Fruit fly (Drosophila melanogaster): ENCODE measurements around the gene nmo.

nmo gene

DNA sequence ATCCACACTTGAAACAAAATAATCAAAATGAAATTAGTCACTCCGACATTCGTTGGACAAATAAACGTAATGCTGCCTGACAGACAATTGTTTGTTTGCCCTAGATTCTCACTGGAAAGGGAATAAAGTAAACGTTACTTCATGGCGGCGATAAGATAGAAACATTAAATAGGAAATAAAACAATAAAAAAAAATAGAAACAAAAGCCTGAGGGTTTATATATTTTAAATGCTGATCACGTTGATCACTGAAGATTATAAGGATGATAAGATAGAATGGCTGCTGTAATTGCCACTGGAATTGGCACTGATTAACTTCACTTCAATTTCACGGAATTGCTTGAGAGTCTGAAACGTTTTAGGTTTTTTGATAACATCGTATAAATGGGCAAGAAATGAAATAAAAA lies 39.8 kb downstream of the nmo start:
- TF ChIP-seq h (optimal IDR thresholded peaks at IDR 0.05) = no peak
- no peak for TF ChIP-seq psq (optimal IDR thresholded peaks at IDR 0.05)
- TF ChIP-seq Sin3A (optimal IDR thresholded peaks at IDR 0.05) = no peak
- no peak for TF ChIP-seq Myc (optimal IDR thresholded peaks at IDR 0.05)
- no peak for TF ChIP-seq insv (optimal IDR thresholded peaks at IDR 0.05)
- TF ChIP-seq ttk (optimal IDR thresholded peaks at IDR 0.05) = no peak

DNA sequence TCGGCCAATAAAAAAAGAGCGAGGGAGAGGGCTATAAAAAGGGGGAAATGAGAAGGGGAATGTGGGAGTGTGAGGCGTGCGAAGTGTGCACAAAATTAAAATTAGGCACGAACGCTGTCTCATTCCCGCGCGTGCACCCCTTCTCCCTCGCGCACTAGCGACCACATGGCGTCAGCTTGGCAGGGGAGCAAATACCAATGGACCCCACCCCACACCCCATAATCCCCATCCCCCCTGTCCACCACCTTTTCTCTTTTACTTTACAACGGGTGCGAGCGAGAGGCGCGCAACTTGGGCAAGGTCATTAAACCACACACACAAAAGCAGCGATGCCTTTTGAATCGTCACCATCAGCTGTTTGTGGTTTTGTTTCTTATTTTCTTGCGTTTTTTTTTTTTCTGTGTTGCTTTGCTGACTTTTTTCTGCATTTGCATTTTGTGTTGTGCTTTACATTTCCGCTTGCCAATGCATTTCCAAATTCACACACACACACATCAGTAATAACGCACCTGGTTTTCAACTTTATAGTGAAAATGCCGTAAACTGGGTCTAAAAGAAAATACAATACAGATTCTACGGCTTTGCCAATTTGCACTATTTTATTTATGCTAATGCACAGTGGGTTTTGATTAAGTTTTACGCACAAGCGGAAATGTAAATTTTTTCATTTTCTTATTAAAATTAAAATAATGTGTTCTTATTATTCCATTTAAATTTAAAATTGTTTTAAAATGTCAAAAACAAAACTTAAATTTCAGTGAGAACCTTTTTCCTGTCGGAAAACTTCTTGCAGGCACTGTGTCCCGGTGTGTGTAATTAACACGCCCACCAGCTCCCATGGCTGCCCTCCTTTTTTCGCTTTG lies 45.7 kb downstream of the nmo start:
- TF ChIP-seq insv (optimal IDR thresholded peaks at IDR 0.05) (no peak), ttk (optimal IDR thresholded peaks at IDR 0.05) (no peak), Myc (optimal IDR thresholded peaks at IDR 0.05) (no peak), h (optimal IDR thresholded peaks at IDR 0.05) (no peak), psq (optimal IDR thresholded peaks at IDR 0.05) (no peak), Sin3A (optimal IDR thresholded peaks at IDR 0.05) (no peak)

DNA sequence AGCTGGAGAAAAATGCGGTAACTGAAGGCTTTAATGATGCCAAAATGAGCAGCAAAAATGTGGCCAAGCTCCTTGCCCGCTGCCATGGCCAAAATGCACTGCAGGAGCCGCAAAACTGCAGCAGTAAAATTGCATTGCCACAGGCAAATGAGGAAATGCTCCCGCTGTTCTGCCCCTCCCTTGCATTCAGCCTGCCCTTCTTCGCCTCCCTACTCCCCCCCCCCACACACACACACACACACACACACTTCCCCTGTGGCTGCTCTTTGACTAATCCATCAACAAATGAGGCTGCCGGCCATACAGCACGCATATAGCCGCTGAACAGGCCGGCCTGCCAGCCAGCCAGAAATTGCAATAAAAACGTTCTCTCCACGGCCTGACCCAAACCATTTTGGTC lies 48.4 kb downstream of the nmo start:
- TF ChIP-seq insv (optimal IDR thresholded peaks at IDR 0.05) = no peak
- no peak for TF ChIP-seq psq (optimal IDR thresholded peaks at IDR 0.05)
- no peak for TF ChIP-seq h (optimal IDR thresholded peaks at IDR 0.05)
- TF ChIP-seq Myc (optimal IDR thresholded peaks at IDR 0.05) = no peak
- no peak for TF ChIP-seq Sin3A (optimal IDR thresholded peaks at IDR 0.05)
- no peak for TF ChIP-seq ttk (optimal IDR thresholded peaks at IDR 0.05)

DNA sequence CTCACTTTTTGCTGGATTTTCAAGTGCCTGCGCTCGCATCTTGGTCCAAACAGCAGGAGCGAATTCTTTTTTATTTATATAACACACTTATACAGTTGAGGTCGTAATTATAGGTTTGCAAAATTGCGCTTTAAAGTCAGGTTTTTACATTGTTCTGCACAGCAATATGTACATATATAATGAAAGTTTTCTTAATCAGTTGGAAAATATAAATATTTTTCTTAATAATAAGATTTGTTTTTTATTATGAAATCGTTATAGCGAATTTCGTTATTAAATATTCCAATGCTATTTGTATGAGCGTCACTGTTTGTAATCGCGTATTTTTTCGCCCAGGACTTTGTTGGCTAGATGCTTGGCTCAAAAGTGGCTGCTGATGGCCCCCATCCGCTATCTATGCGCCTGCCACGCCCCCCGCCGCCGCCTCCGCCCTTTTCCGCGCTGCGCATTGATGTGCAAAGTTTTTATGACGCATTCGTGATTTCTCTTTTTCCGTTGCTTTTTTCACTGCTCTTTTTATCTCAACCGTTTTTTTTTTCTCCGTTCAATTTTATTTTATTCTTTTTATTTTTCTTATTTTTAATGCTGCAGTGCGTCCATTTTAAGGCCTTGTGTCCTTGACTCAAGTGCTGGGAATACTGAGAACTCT lies 48.9 kb downstream of the nmo start:
- TF ChIP-seq Sin3A (optimal IDR thresholded peaks at IDR 0.05) (no peak), h (optimal IDR thresholded peaks at IDR 0.05) (no peak)

DNA sequence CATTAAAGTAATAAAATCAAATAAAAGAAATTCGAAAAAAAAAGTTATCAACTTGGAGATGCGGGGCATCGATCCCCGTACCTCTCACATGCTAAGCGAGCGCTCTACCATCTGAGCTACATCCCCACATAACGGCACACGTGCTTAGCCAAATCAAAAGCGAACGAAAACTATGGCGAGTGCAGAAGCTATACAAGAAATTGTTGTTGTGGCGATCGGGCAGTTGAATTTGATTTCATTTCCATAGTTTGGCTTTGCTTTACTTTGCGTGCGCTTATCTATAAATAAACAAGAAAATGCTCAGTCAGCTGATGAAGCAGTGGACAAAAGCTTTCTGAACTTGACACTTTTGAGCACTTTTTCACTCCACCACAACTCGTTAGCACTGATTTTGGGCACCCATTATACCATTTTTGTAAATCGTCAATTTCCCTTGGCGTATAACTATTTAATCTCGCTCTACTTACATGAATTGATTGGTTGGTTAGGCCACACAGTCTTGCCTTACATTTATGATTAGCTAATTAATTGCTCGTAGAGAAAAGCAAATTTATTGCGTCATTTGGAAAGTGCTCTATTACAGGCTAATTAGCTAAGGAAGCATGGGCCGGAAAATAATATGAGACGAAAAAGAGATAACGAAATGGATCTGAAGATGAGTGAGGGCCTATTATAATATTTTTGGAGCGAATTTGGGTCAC lies 49.8 kb downstream of the nmo start:
- TF ChIP-seq ttk (optimal IDR thresholded peaks at IDR 0.05) = no peak

DNA sequence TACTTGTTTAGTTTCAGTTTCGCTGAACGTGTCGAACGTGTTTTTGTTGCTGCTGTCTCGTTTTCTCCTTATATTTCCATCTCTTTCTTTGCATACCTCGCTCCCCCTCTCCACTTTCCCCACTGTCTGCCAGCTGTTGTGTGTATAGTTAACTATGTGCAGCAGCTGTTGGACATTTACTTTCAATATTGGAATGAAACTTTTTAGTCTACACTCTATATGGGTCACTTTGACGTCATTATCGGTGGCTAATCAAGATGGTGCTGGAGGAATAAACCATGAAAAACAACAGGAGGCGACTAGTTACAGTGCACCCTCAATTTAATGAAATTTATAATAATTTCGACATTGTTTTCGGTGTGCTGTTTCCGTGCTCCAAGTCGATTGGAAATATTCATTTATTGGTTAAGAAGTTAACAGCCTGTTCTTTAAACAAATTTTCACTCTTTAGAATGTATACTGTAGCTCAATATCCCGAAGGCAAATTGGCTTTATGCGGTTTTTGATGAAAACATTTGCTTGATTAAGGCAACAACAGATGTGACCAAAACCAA lies 50.4 kb downstream of the nmo start:
- TF ChIP-seq Sin3A (optimal IDR thresholded peaks at IDR 0.05) = no peak
- TF ChIP-seq ttk (optimal IDR thresholded peaks at IDR 0.05) = no peak

DNA sequence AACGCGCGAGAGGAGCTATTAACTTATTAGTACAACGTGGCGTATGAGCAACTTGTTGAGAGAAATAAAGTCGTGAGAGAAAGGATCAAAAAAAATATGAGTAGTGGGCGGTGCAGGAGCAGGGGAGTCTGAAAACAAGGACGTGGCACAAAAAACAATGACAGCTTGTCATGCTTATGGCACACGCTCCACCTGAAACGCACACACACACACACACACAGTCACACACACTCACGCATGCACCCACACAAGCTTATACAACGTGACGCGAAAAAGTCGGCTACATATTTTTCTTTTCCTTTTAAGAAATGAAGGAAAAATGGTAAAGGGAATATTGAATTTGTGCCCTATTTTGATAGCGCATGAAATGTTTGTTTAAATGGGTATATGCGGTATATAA lies 52.6 kb downstream of the nmo start:
- TF ChIP-seq psq (optimal IDR thresholded peaks at IDR 0.05) = no peak
- no peak for TF ChIP-seq Sin3A (optimal IDR thresholded peaks at IDR 0.05)
- no peak for TF ChIP-seq h (optimal IDR thresholded peaks at IDR 0.05)
- no peak for TF ChIP-seq insv (optimal IDR thresholded peaks at IDR 0.05)
- TF ChIP-seq Myc (optimal IDR thresholded peaks at IDR 0.05) = no peak
- TF ChIP-seq ttk (optimal IDR thresholded peaks at IDR 0.05) = no peak

DNA sequence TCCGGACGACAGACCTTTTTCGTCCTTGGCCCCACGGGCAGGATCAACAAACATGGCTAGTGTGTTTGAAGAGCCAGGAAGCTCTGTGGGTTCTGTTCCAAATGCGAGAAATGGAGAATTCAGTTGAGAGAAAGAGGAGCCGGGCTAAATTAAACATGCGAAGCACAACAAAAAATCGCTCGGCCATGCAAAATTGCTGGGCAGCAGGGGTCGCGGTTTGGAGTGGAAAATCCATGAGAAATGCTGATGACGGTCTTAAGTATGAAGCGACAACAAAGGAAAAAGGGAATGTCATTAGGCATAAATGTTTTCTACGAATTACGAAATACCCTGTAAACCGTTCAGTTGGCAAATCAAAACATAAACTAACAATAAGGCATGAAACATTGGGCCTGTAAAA lies 54.2 kb downstream of the nmo start:
- TF ChIP-seq psq (optimal IDR thresholded peaks at IDR 0.05) (no peak), Myc (optimal IDR thresholded peaks at IDR 0.05) (no peak), h (optimal IDR thresholded peaks at IDR 0.05) (no peak)

DNA sequence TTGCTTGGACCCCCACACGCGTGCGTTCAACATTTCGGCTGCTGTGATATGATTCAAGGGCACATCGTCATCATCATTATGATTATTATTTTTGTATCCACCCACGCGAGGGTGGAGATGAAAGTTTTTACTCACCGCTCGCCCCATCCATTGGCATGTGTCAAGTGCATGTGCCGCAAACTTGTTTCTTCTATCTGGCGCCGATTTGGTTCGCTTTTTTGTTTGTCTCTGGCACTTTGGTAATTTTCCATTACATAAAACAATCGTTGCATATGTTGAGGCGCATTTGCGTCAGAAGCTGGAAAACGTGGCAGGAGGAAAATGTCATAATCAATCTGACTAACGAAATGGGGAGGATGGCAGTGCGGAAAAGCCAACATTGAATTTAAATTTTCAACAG lies 54.9 kb downstream of the nmo start:
- TF ChIP-seq ttk (optimal IDR thresholded peaks at IDR 0.05) (no peak), Myc (optimal IDR thresholded peaks at IDR 0.05) (no peak), psq (optimal IDR thresholded peaks at IDR 0.05) (no peak), Sin3A (optimal IDR thresholded peaks at IDR 0.05) (no peak), h (optimal IDR thresholded peaks at IDR 0.05) (no peak), insv (optimal IDR thresholded peaks at IDR 0.05) (no peak)

DNA sequence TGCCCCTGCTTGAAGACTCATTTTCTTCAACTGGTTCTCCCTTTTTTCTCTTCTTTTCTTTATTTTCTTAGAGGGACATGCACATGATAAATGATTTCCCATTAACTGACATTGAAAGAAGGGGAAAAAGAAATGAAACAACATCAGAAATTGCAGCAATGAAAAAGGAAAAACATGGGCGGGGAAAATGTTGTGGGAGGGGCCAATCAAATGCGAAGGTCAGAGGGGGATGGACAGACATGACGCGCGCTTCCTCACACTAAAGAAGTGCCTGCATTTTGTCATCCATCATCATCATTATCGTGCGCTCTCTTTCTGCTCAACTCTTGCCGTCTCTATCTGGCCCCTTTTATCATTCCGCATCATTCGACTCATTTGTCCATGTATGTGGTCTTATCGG lies 58.8 kb downstream of the nmo start:
- no peak for TF ChIP-seq Sin3A (optimal IDR thresholded peaks at IDR 0.05)
- TF ChIP-seq h (optimal IDR thresholded peaks at IDR 0.05) = no peak
- TF ChIP-seq psq (optimal IDR thresholded peaks at IDR 0.05) = no peak
- TF ChIP-seq Myc (optimal IDR thresholded peaks at IDR 0.05) = no peak
- TF ChIP-seq ttk (optimal IDR thresholded peaks at IDR 0.05) = no peak
- no peak for TF ChIP-seq insv (optimal IDR thresholded peaks at IDR 0.05)

DNA sequence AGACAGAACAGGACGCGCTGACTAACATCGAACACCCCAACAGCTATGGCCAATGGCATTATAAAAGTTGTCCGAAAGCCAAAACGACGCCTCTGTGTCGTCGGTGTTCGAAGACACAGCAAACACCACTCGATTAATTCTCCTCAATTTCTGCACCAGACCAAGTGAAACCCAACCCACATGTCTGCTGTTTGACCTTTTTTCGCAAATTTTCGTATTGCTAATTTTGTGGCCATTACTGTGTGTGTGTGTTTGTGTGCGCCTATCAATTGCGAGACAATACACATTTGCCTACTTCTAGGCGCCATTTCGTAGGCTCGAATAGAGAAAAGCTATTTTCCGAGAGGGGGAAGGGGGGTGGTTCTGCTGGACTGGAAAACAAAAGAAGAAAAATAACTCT lies 60.3 kb downstream of the nmo start:
- TF ChIP-seq h (optimal IDR thresholded peaks at IDR 0.05) (no peak), Sin3A (optimal IDR thresholded peaks at IDR 0.05) (no peak), ttk (optimal IDR thresholded peaks at IDR 0.05) (no peak), psq (optimal IDR thresholded peaks at IDR 0.05) (no peak), Myc (optimal IDR thresholded peaks at IDR 0.05) (no peak), insv (optimal IDR thresholded peaks at IDR 0.05) (no peak)

DNA sequence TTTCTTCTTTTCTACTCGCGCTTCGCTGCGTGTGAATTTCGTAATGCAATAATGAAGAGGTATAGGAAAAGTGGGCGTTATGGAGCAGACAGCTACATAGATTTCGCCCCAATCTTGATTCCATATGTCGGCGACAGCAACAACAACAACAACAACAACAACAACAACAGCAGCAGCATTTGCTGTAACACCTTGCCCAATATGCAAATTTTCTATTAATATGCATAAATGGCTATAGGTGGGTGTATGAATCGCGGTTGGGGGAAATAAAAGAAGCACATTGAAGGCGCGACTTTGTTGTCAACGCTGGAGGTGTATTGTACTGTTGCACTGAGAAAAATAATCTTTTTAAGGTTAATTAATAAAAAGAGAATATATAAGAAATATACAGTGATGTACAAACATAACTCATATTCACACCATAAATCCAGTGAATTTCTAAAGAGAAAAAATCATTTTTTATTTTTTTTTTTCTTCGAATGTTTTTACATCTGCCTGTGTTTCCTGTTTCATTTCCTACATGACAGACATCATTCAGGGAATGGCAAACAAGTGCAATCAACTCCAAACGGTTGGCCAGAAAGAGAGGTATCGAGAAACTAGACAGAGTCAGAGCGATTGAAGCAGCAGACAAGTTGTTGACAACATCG lies 62.7 kb downstream of the nmo start:
- TF ChIP-seq insv (optimal IDR thresholded peaks at IDR 0.05) (no peak), h (optimal IDR thresholded peaks at IDR 0.05) (no peak), Myc (optimal IDR thresholded peaks at IDR 0.05) (no peak), ttk (optimal IDR thresholded peaks at IDR 0.05) (no peak), psq (optimal IDR thresholded peaks at IDR 0.05) (no peak), Sin3A (optimal IDR thresholded peaks at IDR 0.05) (no peak)
